Fruit fly (Drosophila melanogaster): ENCODE measurements around the gene Adh.

The Adh gene

DNA sequence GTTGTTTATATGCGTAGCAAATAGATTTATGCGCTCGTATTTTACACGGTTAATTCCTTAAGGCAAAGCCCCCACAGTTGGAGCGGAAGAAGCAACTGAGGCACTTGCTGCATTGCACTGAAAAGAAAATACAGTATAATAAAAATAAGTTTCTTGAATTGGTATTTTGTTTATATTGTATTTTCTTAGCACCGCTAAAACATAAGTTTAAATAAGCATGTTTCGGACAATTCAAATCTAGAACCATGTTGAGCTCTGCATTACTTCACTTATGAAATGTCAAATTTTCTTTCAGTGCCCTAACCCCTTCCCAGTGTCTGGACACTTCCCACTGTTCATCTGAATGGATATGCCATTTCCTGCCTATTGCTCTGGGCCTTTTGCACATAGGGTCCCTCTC is 40.5 kb upstream of the Adh start (continued):
- TF ChIP-seq OdsH (GFP tag; optimal IDR thresholded peaks at IDR 0.05) (peak; percentile 49), Sox15 (GFP tag; optimal IDR thresholded peaks at IDR 0.05) (no peak), cyc (GFP tag; optimal IDR thresholded peaks at IDR 0.05) (no peak), svp (GFP tag) (peak; percentile 44), CG34406 (GFP tag; optimal IDR thresholded peaks at IDR 0.05) (no peak), Sox14 (GFP tag; optimal IDR thresholded peaks at IDR 0.05) (peak; percentile 36), CG11294 (GFP tag; IDR thresholded peaks at IDR 0.05) (no peak), Lpt (GFP tag; optimal IDR thresholded peaks at IDR 0.05) (peak; percentile 36), CG10669 (GFP tag; optimal IDR thresholded peaks at IDR 0.05) (peak; percentile 31), CG3032 (tag; optimal IDR thresholded peaks at IDR 0.05) (peak; percentile 23)

DNA sequence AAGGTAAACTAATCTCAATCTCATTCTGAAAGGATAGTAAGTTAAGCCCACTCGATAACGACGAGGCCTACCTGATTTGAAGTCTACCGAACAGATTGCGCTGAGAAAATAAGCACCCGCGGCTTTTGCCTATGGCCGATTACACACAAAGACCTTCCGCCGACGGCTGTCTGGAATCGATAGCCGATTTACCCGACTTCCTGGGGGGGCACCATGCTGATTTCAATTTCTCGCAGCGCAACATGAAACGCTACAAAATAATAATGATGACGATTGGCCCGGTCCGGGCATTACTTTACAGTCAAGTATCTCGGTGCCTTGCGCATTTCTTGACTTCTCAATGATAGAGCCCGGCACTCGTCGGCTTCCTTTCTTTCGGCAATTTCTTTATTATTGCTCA is 38.2 kb upstream of the Adh start:
- TF ChIP-seq CG31627 (GFP tag; optimal IDR thresholded peaks at IDR 0.05) (no peak), CG11294 (GFP tag; IDR thresholded peaks at IDR 0.05) (no peak), Hr39 (GFP tag; optimal IDR thresholded peaks at IDR 0.05) (no peak)

DNA sequence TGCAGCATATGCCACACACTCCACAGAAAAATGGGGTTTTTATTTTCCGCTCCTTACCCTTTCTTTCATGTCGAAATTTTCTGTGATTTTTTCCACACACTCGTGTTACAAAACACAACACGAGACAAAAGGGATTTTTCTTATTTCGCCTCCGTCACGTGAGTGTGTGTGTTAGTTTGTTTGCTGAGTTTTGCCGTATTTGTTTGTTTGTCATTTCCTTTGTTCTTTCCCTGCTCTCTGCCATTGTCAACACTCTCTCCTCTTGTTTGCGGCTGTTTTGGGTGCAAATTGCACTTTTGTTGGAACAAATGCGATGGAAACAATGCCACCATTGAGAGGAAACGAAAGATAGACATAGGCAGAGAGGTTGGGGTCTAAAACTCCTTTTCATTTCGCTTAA is 35.9 kb upstream of the Adh start:
- TF ChIP-seq achi (GFP tag; optimal IDR thresholded peaks at IDR 0.05) (peak; percentile 7), CG6276 (GFP tag; optimal IDR thresholded peaks at IDR 0.05) (no peak), CG11902 (GFP tag; optimal IDR thresholded peaks at IDR 0.05) (no peak), fkh (GFP tag; optimal IDR thresholded peaks at IDR 0.05) (peak; percentile 19), Eip78C (GFP tag) (peak; percentile 48)

dm6 chr2L:14580693-14581572 is 34.4 kb upstream of the Adh start:
- TF ChIP-seq ss (GFP tag; optimal IDR thresholded peaks at IDR 0.05) (peak; percentile 25 to 48), Sox102F (GFP tag; optimal IDR thresholded peaks at IDR 0.05) (peak; percentile 14), CG3919 (GFP tag; optimal IDR thresholded peaks at IDR 0.05) (no peak), salr (GFP tag; optimal IDR thresholded peaks at IDR 0.05) (no peak), svp (GFP tag) (peak; percentile 66), Eip78C (GFP tag) (peak; percentile 70)

- no peak for TF ChIP-seq Sox14 (GFP tag; optimal IDR thresholded peaks at IDR 0.05)
- no peak for TF ChIP-seq vri (GFP tag; optimal IDR thresholded peaks at IDR 0.05)
- TF ChIP-seq dac (GFP tag; optimal IDR thresholded peaks at IDR 0.05): no peak
- TF ChIP-seq salr (GFP tag; optimal IDR thresholded peaks at IDR 0.05): peak in 1 of 2 experiments; percentile 47
- no peak for TF ChIP-seq CG6276 (GFP tag; optimal IDR thresholded peaks at IDR 0.05)
- peak; percentile 24 for TF ChIP-seq svp (GFP tag)
- no peak for TF ChIP-seq Eip75B (GFP tag; optimal IDR thresholded peaks at IDR 0.05)
- no peak for TF ChIP-seq CG11294 (GFP tag; IDR thresholded peaks at IDR 0.05)
- peak; percentile 30 for TF ChIP-seq Hr4 (GFP tag; optimal IDR thresholded peaks at IDR 0.05)
- peak; percentile 52 for TF ChIP-seq achi (GFP tag; optimal IDR thresholded peaks at IDR 0.05)
- no peak for TF ChIP-seq CG6854 (GFP tag; optimal IDR thresholded peaks at IDR 0.05)
- peak; percentile 13 to 43 for TF ChIP-seq ss (GFP tag; optimal IDR thresholded peaks at IDR 0.05)
- no peak for TF ChIP-seq Lpt (GFP tag; optimal IDR thresholded peaks at IDR 0.05)
- peak; percentile 29 for TF ChIP-seq acj6 (GFP tag; optimal IDR thresholded peaks at IDR 0.05)
- TF ChIP-seq CG8119 (GFP tag; IDR thresholded peaks at IDR 0.05): peak; percentile 52; the same call in 1 of the 3 replicates
- TF ChIP-seq Met (GFP tag; optimal IDR thresholded peaks at IDR 0.05): no peak
- TF ChIP-seq Hr39 (GFP tag; optimal IDR thresholded peaks at IDR 0.05): no peak
- TF ChIP-seq CG3919 (GFP tag; optimal IDR thresholded peaks at IDR 0.05): peak; percentile 22
- peak; percentile 58 for TF ChIP-seq Ets96B (tag; optimal IDR thresholded peaks at IDR 0.05)
- peak; percentile 48 for TF ChIP-seq CG32006 (GFP tag; optimal IDR thresholded peaks at IDR 0.05)
- peak; percentile 34 for TF ChIP-seq CG10669 (GFP tag; optimal IDR thresholded peaks at IDR 0.05)
- peak; percentile 37 for TF ChIP-seq OdsH (GFP tag; optimal IDR thresholded peaks at IDR 0.05)
- no peak for TF ChIP-seq Ets21C (GFP tag; optimal IDR thresholded peaks at IDR 0.05)
- no peak for TF ChIP-seq CG1621 (tag; optimal IDR thresholded peaks at IDR 0.05)
- no peak for TF ChIP-seq lz (GFP tag; optimal IDR thresholded peaks at IDR 0.05)
- TF ChIP-seq Blimp-1 (GFP tag; optimal IDR thresholded peaks at IDR 0.05): no peak
- peak; percentile 56 for TF ChIP-seq CG3032 (tag; optimal IDR thresholded peaks at IDR 0.05)
- no peak for TF ChIP-seq cyc (GFP tag; optimal IDR thresholded peaks at IDR 0.05)
- no peak for TF ChIP-seq Sox102F (GFP tag; optimal IDR thresholded peaks at IDR 0.05)
- TF ChIP-seq eg (GFP tag; IDR thresholded peaks at IDR 0.05): 0 out of 3 replicates have a peak, but pooled peaks have one; percentile 14
- TF ChIP-seq CG6808 (GFP tag; optimal IDR thresholded peaks at IDR 0.05): peak; percentile 36
- TF ChIP-seq CG11762 (GFP tag; optimal IDR thresholded peaks at IDR 0.05; ENCODE audit: insufficient read depth): no peak
- no peak for TF ChIP-seq Sox15 (GFP tag; optimal IDR thresholded peaks at IDR 0.05)
Measured at dm6 chr2L:14586714-14587481, 28.5 kb upstream of the Adh start.
